Worm (Caenorhabditis elegans) whole organism, L4/young adult: ENCODE results near the gene C34F11.1.

Experiments used
- W03F9.2 ChIP-seq: fragments of 150-350 bp; optimal IDR thresholded peaks from 2 replicates; lab custom pipeline; 2014; ENCODE audit warnings: missing biosample characterization, missing genetic modification characterization
- dao-5 ChIP-seq: sonication (generic microtip); optimal IDR thresholded peaks from 2 replicates; lab custom pipeline; 2016; ENCODE audit warnings: missing genotype, missing genetic modification characterization, moderate library complexity, missing compliant biosample characterization
- him-1 ChIP-seq: sonication (generic microtip); optimal IDR thresholded peaks from 2 replicates; lab custom pipeline; 2016; ENCODE audit warnings: missing genotype, missing genetic modification reagents, missing genetic modification characterization, missing compliant biosample characterization

DNA sequence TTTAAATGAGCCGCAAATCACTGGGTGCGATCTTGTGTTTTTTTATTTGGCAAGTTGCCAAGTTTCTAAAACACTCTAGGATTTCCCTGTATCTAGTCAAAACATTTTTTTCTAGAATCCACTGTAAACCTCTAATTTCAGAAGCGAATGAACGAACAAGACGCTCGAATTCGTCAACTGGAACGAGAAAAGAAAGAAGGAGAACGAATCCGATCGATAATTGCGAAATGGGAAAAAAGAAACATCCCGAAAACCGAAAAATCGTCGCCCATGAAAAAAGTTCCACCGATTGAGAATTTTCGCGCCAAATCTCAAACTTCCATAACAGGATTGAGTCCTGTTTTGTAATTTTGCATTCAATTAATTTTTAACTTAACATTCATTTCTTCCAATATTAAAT lies 35.8 kb upstream of the C34F11.1 start:
- TF ChIP-seq dao-5 (tag; lab: Kevin White, UChicago) (no peak), W03F9.2 (tag; lab: Kevin White, UChicago) (no peak), him-1 (tag; lab: Kevin White, UChicago) (no peak)
